Fruit fly (Drosophila melanogaster) whole organism, embryonic: ENCODE measurements around the gene ac.

ENCODE experiments used
- ATbp ChIP-seq: fragments of 200-800 bp; sonication (Bioruptor generic); optimal IDR thresholded peaks from 2 replicates; lab custom pipeline; 2017; ENCODE audit warnings: missing biosample characterization, mild to moderate bottlenecking, missing genetic modification characterization, missing genetic modification reagents
- CG10654 ChIP-seq: fragments of 200-800 bp; sonication (Bioruptor generic); optimal IDR thresholded peaks from 2 replicates; lab custom pipeline; 2016; ENCODE audit warnings: missing biosample characterization, missing genetic modification characterization
- CG13424 ChIP-seq: fragments of 200-800 bp; sonication (Bioruptor generic); optimal IDR thresholded peaks from 2 replicates; lab custom pipeline; 2019; ENCODE audit warnings: missing biosample characterization, mild to moderate bottlenecking, missing genetic modification characterization, moderate library complexity
- CG1529 ChIP-seq: fragments of 200-800 bp; sonication (Bioruptor generic); optimal IDR thresholded peaks from 3 replicates; lab custom pipeline; 2018; ENCODE audit warnings: missing biosample characterization, missing genetic modification characterization
- CG15696 ChIP-seq: fragments of 200-800 bp; sonication (Bioruptor generic); optimal IDR thresholded peaks from 2 replicates; lab custom pipeline; 2019; ENCODE audit warnings: missing biosample characterization, mild to moderate bottlenecking, missing genetic modification characterization, moderate library complexity
- CG1647 ChIP-seq: fragments of 200-800 bp; sonication (Bioruptor generic); optimal IDR thresholded peaks from 3 replicates; lab custom pipeline; 2016; ENCODE audit warnings: missing biosample characterization, missing genetic modification characterization
- CG17568 ChIP-seq: fragments of 200-800 bp; sonication (Bioruptor generic); optimal IDR thresholded peaks from 2 replicates; lab custom pipeline; 2018; ENCODE audit warnings: missing biosample characterization, mild to moderate bottlenecking, missing genetic modification characterization, moderate library complexity
- CG17912 ChIP-seq: fragments of 200-800 bp; sonication (Bioruptor generic); optimal IDR thresholded peaks from 2 replicates; lab custom pipeline; 2018; ENCODE audit warnings: missing biosample characterization, mild to moderate bottlenecking, missing genetic modification characterization
- CG1832 ChIP-seq: fragments of 200-800 bp; sonication (Bioruptor generic); optimal IDR thresholded peaks from 2 replicates; lab custom pipeline; 2017; ENCODE audit warnings: missing biosample characterization, mild to moderate bottlenecking, missing genetic modification characterization, inconsistent platforms
- CG2116 ChIP-seq: fragments of 200-800 bp; sonication (Bioruptor generic); optimal IDR thresholded peaks from 3 replicates; lab custom pipeline; 2018; ENCODE audit warnings: missing biosample characterization, mild to moderate bottlenecking, missing genetic modification characterization
- CG2129 ChIP-seq: fragments of 200-800 bp; sonication (Bioruptor generic); IDR thresholded peaks from 2 replicates; pipeline ENCODE4 v1.3.6; 2022; ENCODE audit warnings: missing biosample characterization, missing genetic modification characterization; ENCODE audit not compliant: partially characterized antibody
- CG2875 ChIP-seq: fragments of 200-800 bp; sonication (Bioruptor generic); optimal IDR thresholded peaks from 2 replicates; lab custom pipeline; 2017; ENCODE audit warnings: missing biosample characterization, mild to moderate bottlenecking, missing genetic modification characterization, missing genetic modification reagents
- CG31441 ChIP-seq: fragments of 200-800 bp; sonication (Bioruptor generic); IDR thresholded peaks from 2 replicates; pipeline ENCODE4 v1.3.6; 2022; ENCODE audit warnings: missing biosample characterization, missing genetic modification characterization
- CG3407 ChIP-seq: fragments of 200-800 bp; sonication (Bioruptor generic); optimal IDR thresholded peaks from 2 replicates; lab custom pipeline; 2018; ENCODE audit warnings: missing biosample characterization, mild to moderate bottlenecking, missing genetic modification characterization
- CG4707 ChIP-seq: fragments of 200-800 bp; sonication (Bioruptor generic); optimal IDR thresholded peaks from 2 replicates; lab custom pipeline; 2018; ENCODE audit warnings: missing biosample characterization, mild to moderate bottlenecking, missing genetic modification characterization, moderate library complexity
- CG6813 ChIP-seq: fragments of 200-800 bp; sonication (Bioruptor generic); optimal IDR thresholded peaks from 2 replicates; lab custom pipeline; 2017; ENCODE audit warnings: missing biosample characterization, missing genetic modification characterization, mild to moderate bottlenecking, moderate library complexity, missing genetic modification reagents
- CG7357 ChIP-seq: fragments of 200-800 bp; sonication (Bioruptor generic); IDR thresholded peaks from 3 replicates; pipeline ENCODE4 v1.3.6; 2022; ENCODE audit warnings: missing biosample characterization, missing genetic modification characterization
- CG8944 ChIP-seq: fragments of 200-800 bp; sonication (Bioruptor generic); optimal IDR thresholded peaks from 3 replicates; lab custom pipeline; 2016; ENCODE audit warnings: missing biosample characterization, missing genetic modification characterization
- CrebB ChIP-seq: fragments of 200-800 bp; sonication (Bioruptor generic); optimal IDR thresholded peaks from 3 replicates; lab custom pipeline; 2018; ENCODE audit warnings: missing biosample characterization, mild to moderate bottlenecking, missing genetic modification characterization
- D ChIP-seq, 2 experiments: fragments of 200-800 bp in 1 of 2; fragments of >200 bp in 1 of 2; sonication (Bioruptor generic) in 1 of 2; optimal IDR thresholded peaks; 2 replicates in 1 of 2; 3 replicates in 1 of 2; lab custom pipeline; 2017; ENCODE audit warnings: mild to moderate bottlenecking in 1 of 2, missing biosample characterization in 1 of 2, missing genetic modification characterization in 1 of 2, missing genetic modification reagents in 1 of 2
- Eip74EF ChIP-seq, 2 experiments: fragments of 200-800 bp in 1 of 2; fragments of >200 bp in 1 of 2; sonication (Bioruptor generic) in 1 of 2; optimal IDR thresholded peaks; 2 replicates each; lab custom pipeline; 2017 to 2019; ENCODE audit warnings: missing biosample characterization in 2 of 2, missing genetic modification characterization in 2 of 2, mild to moderate bottlenecking in 1 of 2, moderate library complexity in 1 of 2
- Gug ChIP-seq: fragments of 200-800 bp; sonication (Bioruptor generic); IDR thresholded peaks from 4 replicates; pipeline ENCODE4 v1.3.6; 2022; ENCODE audit warnings: missing biosample characterization, missing genetic modification characterization
- MTF-1 ChIP-seq: fragments of 200-800 bp; sonication (Bioruptor generic); optimal IDR thresholded peaks from 2 replicates; lab custom pipeline; 2018; ENCODE audit warnings: missing biosample characterization, mild to moderate bottlenecking, missing genetic modification characterization, borderline replicate concordance
- Rfx ChIP-seq: fragments of 200-800 bp; sonication (Bioruptor generic); IDR thresholded peaks from 2 replicates; pipeline ENCODE4 v1.3.6; 2022; ENCODE audit warnings: missing biosample characterization, missing genetic modification characterization
- Sox102F ChIP-seq: fragments of 200-800 bp; sonication (Bioruptor generic); optimal IDR thresholded peaks from 2 replicates; lab custom pipeline; 2018; ENCODE audit warnings: missing biosample characterization, mild to moderate bottlenecking, missing genetic modification characterization, moderate library complexity
- ac ChIP-seq: fragments of 200-800 bp; sonication (Bioruptor generic); optimal IDR thresholded peaks from 3 replicates; lab custom pipeline; 2017; ENCODE audit warnings: missing biosample characterization, mild to moderate bottlenecking, missing genetic modification characterization
- al ChIP-seq: fragments of 200-800 bp; sonication (Bioruptor generic); IDR thresholded peaks from 2 replicates; pipeline ENCODE4 v1.3.6; 2022; ENCODE audit warnings: missing biosample characterization, missing genetic modification characterization
- ase ChIP-seq: fragments of 200-800 bp; sonication (Bioruptor generic); IDR thresholded peaks from 3 replicates; pipeline ENCODE4 v1.3.6; 2022; ENCODE audit warnings: missing biosample characterization, missing genetic modification characterization
- bab2 ChIP-seq: fragments of 200-800 bp; sonication (Bioruptor generic); optimal IDR thresholded peaks from 2 replicates; lab custom pipeline; 2016; ENCODE audit warnings: missing biosample characterization, missing genetic modification characterization
- dmrt11E ChIP-seq: fragments of 200-800 bp; sonication (Bioruptor generic); optimal IDR thresholded peaks from 3 replicates; lab custom pipeline; 2018; ENCODE audit warnings: missing biosample characterization, mild to moderate bottlenecking, missing genetic modification characterization, moderate library complexity
- exex ChIP-seq: fragments of 200-800 bp; sonication (Bioruptor generic); optimal IDR thresholded peaks from 4 replicates; lab custom pipeline; 2018; ENCODE audit warnings: missing biosample characterization, mild to moderate bottlenecking, missing genetic modification characterization, moderate library complexity
- gcm ChIP-seq: fragments of 200-800 bp; sonication (Bioruptor generic); optimal IDR thresholded peaks from 2 replicates; lab custom pipeline; 2019; ENCODE audit warnings: missing biosample characterization, mild to moderate bottlenecking, missing genetic modification characterization, moderate library complexity
- gem ChIP-seq: fragments of 200-800 bp; sonication (Bioruptor generic); optimal IDR thresholded peaks from 2 replicates; lab custom pipeline; 2019; ENCODE audit warnings: missing biosample characterization, mild to moderate bottlenecking, missing genetic modification characterization, moderate library complexity
- ham ChIP-seq: fragments of 200-800 bp; sonication (Bioruptor generic); IDR thresholded peaks from 2 replicates; pipeline ENCODE4 v1.3.6; 2022; ENCODE audit warnings: missing biosample characterization, missing genetic modification characterization
- her ChIP-seq: fragments of 200-800 bp; sonication (Bioruptor generic); optimal IDR thresholded peaks from 2 replicates; lab custom pipeline; 2016; ENCODE audit warnings: missing biosample characterization, missing genetic modification characterization
- lola ChIP-seq, 3 experiments: fragments of >200 bp in 2 of 3; fragments of 200-800 bp in 1 of 3; sonication (Bioruptor generic) in 1 of 3; optimal IDR thresholded peaks; 2 replicates each; lab custom pipeline; 2017 to 2019; ENCODE audit warnings: missing biosample characterization in 3 of 3, missing genetic modification characterization in 3 of 3, mild to moderate bottlenecking in 1 of 3, moderate library complexity in 1 of 3
- lov ChIP-seq, 2 experiments: fragments of 200-800 bp in 1 of 2; fragments of >200 bp in 1 of 2; sonication (Bioruptor generic) in 1 of 2; IDR thresholded peaks in 1 of 2; optimal IDR thresholded peaks in 1 of 2; 2 replicates in 1 of 2; 3 replicates in 1 of 2; pipeline versions ENCODE4 v1.3.6 to Lab custom; 2017 to 2022; ENCODE audit warnings: missing biosample characterization in 1 of 2, missing genetic modification characterization in 1 of 2
- nau ChIP-seq: fragments of 200-800 bp; sonication (Bioruptor generic); optimal IDR thresholded peaks from 3 replicates; lab custom pipeline; 2017; ENCODE audit warnings: missing biosample characterization, mild to moderate bottlenecking, missing genetic modification characterization, missing genetic modification reagents
- nerfin-1 ChIP-seq: fragments of 200-800 bp; sonication (Bioruptor generic); optimal IDR thresholded peaks from 3 replicates; lab custom pipeline; 2019; ENCODE audit warnings: missing biosample characterization, mild to moderate bottlenecking, missing genetic modification characterization, moderate library complexity
- pan ChIP-seq, 4 experiments: fragments of >200 bp in 3 of 4; fragments of 200-800 bp in 1 of 4; sonication (Bioruptor generic) in 1 of 4; optimal IDR thresholded peaks in 3 of 4; IDR thresholded peaks in 1 of 4; 2 replicates each; pipeline versions ENCODE4 v1.3.6 to Lab custom; 2017 to 2022; ENCODE audit warnings: missing biosample characterization in 2 of 4, missing genetic modification characterization in 2 of 4, mixed read lengths in 1 of 4
- phol ChIP-seq: fragments of 200-800 bp; sonication (Bioruptor generic); optimal IDR thresholded peaks from 3 replicates; lab custom pipeline; 2018; ENCODE audit warnings: missing biosample characterization, mild to moderate bottlenecking, missing genetic modification characterization, moderate library complexity
- ranshi ChIP-seq: fragments of 200-800 bp; sonication (Bioruptor generic); IDR thresholded peaks from 2 replicates; pipeline ENCODE4 v1.3.6; 2022; ENCODE audit warnings: missing biosample characterization, missing genetic modification characterization
- tap ChIP-seq: fragments of 200-800 bp; optimal IDR thresholded peaks from 3 replicates; lab custom pipeline; 2019; ENCODE audit warnings: missing biosample characterization, mild to moderate bottlenecking, missing genetic modification characterization, moderate library complexity
- tup ChIP-seq: fragments of 200-800 bp; sonication (Bioruptor generic); optimal IDR thresholded peaks from 2 replicates; lab custom pipeline; 2016; ENCODE audit warnings: missing biosample characterization, mild to moderate bottlenecking, missing genetic modification characterization, moderate library complexity
- unpg ChIP-seq: fragments of 200-800 bp; sonication (Bioruptor generic); optimal IDR thresholded peaks from 3 replicates; lab custom pipeline; 2018; ENCODE audit warnings: missing biosample characterization, mild to moderate bottlenecking, missing genetic modification characterization, moderate library complexity
- zfh1 ChIP-seq: fragments of 200-800 bp; sonication (Bioruptor generic); IDR thresholded peaks from 3 replicates; pipeline ENCODE4 v1.3.6; 2022; ENCODE audit warnings: missing biosample characterization, missing genetic modification characterization

Gene ac

DNA sequence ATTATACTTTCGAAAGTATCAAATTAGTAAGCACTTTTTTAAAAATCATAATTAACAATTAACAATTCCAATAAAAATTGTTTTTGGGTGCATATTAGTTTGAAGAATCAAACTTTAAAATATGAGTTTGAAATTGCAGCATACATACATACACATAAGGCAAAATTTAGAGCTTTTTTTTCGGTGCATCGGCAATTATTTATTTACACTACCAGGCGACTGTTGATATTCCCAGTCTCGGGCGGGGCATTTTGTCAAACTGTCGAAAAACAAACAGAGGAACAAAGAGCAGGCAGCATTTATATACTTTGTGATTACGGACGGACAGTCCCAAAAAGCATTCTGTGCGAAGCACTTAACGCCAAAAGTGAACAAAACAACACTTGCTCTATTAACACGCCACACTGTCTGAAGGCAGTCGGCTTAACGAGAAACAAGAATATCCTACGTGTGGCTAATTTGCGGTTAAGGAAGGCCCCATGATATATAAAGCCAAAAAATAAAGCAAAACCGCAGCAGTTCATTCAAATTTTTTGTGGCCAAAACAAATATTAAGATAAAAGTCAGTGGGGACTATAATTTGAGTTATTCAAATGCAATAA is 7.7 kb upstream of the ac start:
- no peak for TF ChIP-seq exex (tag; lab: Kevin White, UChicago)
- peak; percentile 36 for TF ChIP-seq dmrt11E
- no peak for TF ChIP-seq CG4707
- TF ChIP-seq CG8944 (GFP tag; lab: Kevin White, UChicago) = no peak
- peak in 1 of 2 experiments; percentile 14 for TF ChIP-seq Eip74EF (GFP tag; optimal IDR thresholded peaks at IDR 0.05; lab: Kevin White, UChicago)
- TF ChIP-seq MTF-1 (GFP tag; lab: Kevin White, UChicago) = peak; percentile 56
- no peak for TF ChIP-seq gcm (GFP tag; lab: Kevin White, UChicago)
- TF ChIP-seq tap = no peak
- TF ChIP-seq ranshi (GFP tag; lab: Robert Waterston, UW) = no peak
- no peak for TF ChIP-seq CG2116
- peak; percentile 6 for TF ChIP-seq CG10654
- TF ChIP-seq CG6813 (GFP tag; lab: Kevin White, UChicago) = peak; percentile 14
- no peak for TF ChIP-seq pan (optimal IDR thresholded peaks at IDR 0.05; lab: Kevin White, UChicago)
- TF ChIP-seq pan (GFP tag; optimal IDR thresholded peaks at IDR 0.05 in 1 of 2, IDR thresholded peaks at IDR 0.05 in 1 of 2) = peak in 1 of 2 experiments; percentile 39
- peak in 1 of 3 experiments; percentile 8 for TF ChIP-seq lola (GFP tag; optimal IDR thresholded peaks at IDR 0.05; lab: Kevin White, UChicago)
- TF ChIP-seq Gug (GFP tag; lab: Robert Waterston, UW) = no peak
- peak; percentile 42 for TF ChIP-seq Sox102F (GFP tag; lab: Kevin White, UChicago)
- peak; percentile 60 for TF ChIP-seq ATbp (GFP tag; lab: Kevin White, UChicago)
- peak; percentile 32; the same call in 1 of the 3 replicates for TF ChIP-seq ase (GFP tag; lab: Robert Waterston, UW)
- TF ChIP-seq CG2875 (GFP tag; lab: Kevin White, UChicago) = peak; percentile 39
- TF ChIP-seq unpg (GFP tag; lab: Kevin White, UChicago) = peak; percentile 22
- peak; percentile 21; the same call in 1 of the 2 replicates for TF ChIP-seq CG31441
- peak; percentile 27 for TF ChIP-seq CG15696 (tag; lab: Kevin White, UChicago)
- no peak for TF ChIP-seq CG17912
- TF ChIP-seq CG3407 (GFP tag; lab: Kevin White, UChicago) = peak; percentile 28
- peak; percentile 57 for TF ChIP-seq gem
- TF ChIP-seq al (GFP tag; lab: Robert Waterston, UW) = no peak
- no peak for TF ChIP-seq CG7357
- TF ChIP-seq CG13424 = peak; percentile 13
- peak; percentile 39 for TF ChIP-seq bab2 (GFP tag; lab: Kevin White, UChicago)
- TF ChIP-seq ham (GFP tag; lab: Robert Waterston, UW) = no peak
- TF ChIP-seq Rfx (GFP tag; lab: Robert Waterston, UW) = no peak
- TF ChIP-seq CG1647 (GFP tag; lab: Kevin White, UChicago) = no peak
- no peak for TF ChIP-seq lov (optimal IDR thresholded peaks at IDR 0.05; lab: Kevin White, UChicago)
- no peak for TF ChIP-seq lov (GFP tag; IDR thresholded peaks at IDR 0.05; lab: Robert Waterston, UW)
- peak; percentile 12 for TF ChIP-seq CG1529
- TF ChIP-seq CrebB (tag; lab: Kevin White, UChicago) = no peak
- peak; percentile 14 for TF ChIP-seq phol (tag; lab: Kevin White, UChicago)
- no peak for TF ChIP-seq tup (GFP tag; lab: Kevin White, UChicago)
- TF ChIP-seq CG1832 (GFP tag; lab: Kevin White, UChicago) = no peak
- TF ChIP-seq D (optimal IDR thresholded peaks at IDR 0.05; lab: Kevin White, UChicago) = no peak
- TF ChIP-seq D (GFP tag; optimal IDR thresholded peaks at IDR 0.05; lab: Kevin White, UChicago) = peak; percentile 19
- TF ChIP-seq zfh1 (GFP tag; lab: Robert Waterston, UW) = 0 out of 3 replicates have a peak, but pooled peaks have one; percentile 48
- peak; percentile 0 for TF ChIP-seq nau (GFP tag; lab: Kevin White, UChicago)
- TF ChIP-seq CG2129 = no peak
- no peak for TF ChIP-seq nerfin-1 (tag; lab: Kevin White, UChicago)
- no peak for TF ChIP-seq ac (GFP tag; lab: Kevin White, UChicago)
- peak; percentile 23 for TF ChIP-seq CG17568 (GFP tag; lab: Kevin White, UChicago)
- no peak for TF ChIP-seq her (GFP tag; lab: Kevin White, UChicago)
